Fruit fly (Drosophila melanogaster): ENCODE data around the gene CG16713.

The CG16713 gene

dm6 chr2L:3737682-3738081, 42.5 kb upstream of the CG16713 start:
- TF ChIP-seq Deaf1 (tag; optimal IDR thresholded peaks at IDR 0.05) (no peak), otp (GFP tag; IDR thresholded peaks at IDR 0.05) (no peak), CG7839 (tag; optimal IDR thresholded peaks at IDR 0.05) (peak; percentile 42), CG16863 (GFP tag; optimal IDR thresholded peaks at IDR 0.05) (no peak), CG17612 (GFP tag; IDR thresholded peaks at IDR 0.05) (no peak), CG30403 (GFP tag; optimal IDR thresholded peaks at IDR 0.05) (peak; percentile 7), grau (tag; optimal IDR thresholded peaks at IDR 0.05) (peak; percentile 35), Hr51 (GFP tag; optimal IDR thresholded peaks at IDR 0.05) (peak in 1 of 2 experiments; percentile 4), CG17186 (GFP tag; optimal IDR thresholded peaks at IDR 0.05) (no peak), bsh (GFP tag; optimal IDR thresholded peaks at IDR 0.05) (no peak), CG10147 (GFP tag; optimal IDR thresholded peaks at IDR 0.05) (peak; percentile 24), mld (GFP tag; IDR thresholded peaks at IDR 0.05; ENCODE audit: partially characterized antibody) (no peak), D19B (GFP tag; optimal IDR thresholded peaks at IDR 0.05) (no peak), Hmr (GFP tag; optimal IDR thresholded peaks at IDR 0.05) (peak; percentile 27), h (optimal IDR thresholded peaks at IDR 0.05) (no peak), bbx (GFP tag; IDR thresholded peaks at IDR 0.05; ENCODE audit: partially characterized antibody) (no peak), gcm2 (GFP tag; optimal IDR thresholded peaks at IDR 0.05) (no peak), CkIIα-i1 (GFP tag; IDR thresholded peaks at IDR 0.05) (no peak), Hand (GFP tag; optimal IDR thresholded peaks at IDR 0.05) (peak; percentile 25), sr (GFP tag; IDR thresholded peaks at IDR 0.05) (no peak), lab (GFP tag; optimal IDR thresholded peaks at IDR 0.05) (peak; percentile 11), CG2678 (tag; optimal IDR thresholded peaks at IDR 0.05) (peak; percentile 51), tio (GFP tag; optimal IDR thresholded peaks at IDR 0.05) (peak; percentile 17), D (optimal IDR thresholded peaks at IDR 0.05) (no peak), D (GFP tag; optimal IDR thresholded peaks at IDR 0.05) (no peak), CG2120 (GFP tag; optimal IDR thresholded peaks at IDR 0.05) (peak; percentile 43), exex (tag; optimal IDR thresholded peaks at IDR 0.05) (no peak), eve (GFP tag; optimal IDR thresholded peaks at IDR 0.05) (peak in 1 of 2 experiments; percentile 22), BtbVII (GFP tag; optimal IDR thresholded peaks at IDR 0.05) (no peak), dm (GFP tag; optimal IDR thresholded peaks at IDR 0.05) (no peak), CG9727 (GFP tag; optimal IDR thresholded peaks at IDR 0.05) (peak; percentile 0), Hmx (GFP tag; optimal IDR thresholded peaks at IDR 0.05) (no peak), Stat92E (GFP tag; optimal IDR thresholded peaks at IDR 0.05) (no peak), CG15479 (GFP tag; optimal IDR thresholded peaks at IDR 0.05) (no peak), CoRest (tag; optimal IDR thresholded peaks at IDR 0.05) (peak; percentile 14), MTF-1 (GFP tag; optimal IDR thresholded peaks at IDR 0.05; ENCODE audit: borderline replicate concordance) (no peak), NC2α (GFP tag; optimal IDR thresholded peaks at IDR 0.05) (no peak), Ets65A (GFP tag) (peak; percentile 15), Meics (GFP tag; optimal IDR thresholded peaks at IDR 0.05) (peak; percentile 19), CG16779 (GFP tag; IDR thresholded peaks at IDR 0.05) (no peak), CG12104 (GFP tag; optimal IDR thresholded peaks at IDR 0.05) (no peak), croc (GFP tag; conservative IDR thresholded peaks at IDR 0.05) (no peak), sug (tag; optimal IDR thresholded peaks at IDR 0.05) (no peak), gem (tag; optimal IDR thresholded peaks at IDR 0.05) (peak; percentile 21), CG33557 (GFP tag; optimal IDR thresholded peaks at IDR 0.05) (no peak), CG12155 (GFP tag; optimal IDR thresholded peaks at IDR 0.05) (no peak), CG15269 (tag; optimal IDR thresholded peaks at IDR 0.05) (peak; percentile 29), CG31441 (GFP tag; IDR thresholded peaks at IDR 0.05) (no peak), Sox102F (GFP tag; optimal IDR thresholded peaks at IDR 0.05) (peak; percentile 19), CG7556 (GFP tag; optimal IDR thresholded peaks at IDR 0.05) (peak; percentile 47), CG11085 (GFP tag; IDR thresholded peaks at IDR 0.05) (no peak)
